Worm (Caenorhabditis elegans) whole organism, L4 larva: Measurements from ENCODE around the gene lgc-17.

ENCODE experiments used
- F44E2.7 ChIP-seq: fragments of 200-800 bp; sonication (Bioruptor generic); IDR thresholded peaks from 2 replicates; pipeline ENCODE4 v2.1.2; 2022; ENCODE audit warnings: missing genetic modification characterization, missing compliant biosample characterization
- T20F7.1 ChIP-seq: fragments of 200-800 bp; sonication (Bioruptor generic); optimal IDR thresholded peaks from 2 replicates; lab custom pipeline; 2018; ENCODE audit warnings: mild to moderate bottlenecking, missing genetic modification characterization, missing compliant biosample characterization
- T26A8.4 ChIP-seq: fragments of 200-800 bp; sonication (Bioruptor generic); IDR thresholded peaks from 2 replicates; pipeline ENCODE4 v1.3.6; 2022; ENCODE audit warnings: missing genetic modification characterization, missing compliant biosample characterization
- Y5F2A.4 ChIP-seq: fragments of 200-800 bp; sonication (Bioruptor generic); optimal IDR thresholded peaks from 2 replicates; lab custom pipeline; 2018; ENCODE audit warnings: mild to moderate bottlenecking, missing genetic modification characterization, missing compliant biosample characterization
- arid-1 ChIP-seq: fragments of 200-800 bp; sonication (Bioruptor generic); conservative IDR thresholded peaks from 2 replicates; pipeline ENCODE4 v1.3.6; 2022; ENCODE audit warnings: missing genetic modification reagents, missing genetic modification characterization, missing compliant biosample characterization
- ceh-20 ChIP-seq: fragments of 200-800 bp; sonication (Bioruptor generic); IDR thresholded peaks from 2 replicates; pipeline ENCODE4 v1.3.6; 2022; ENCODE audit warnings: missing genetic modification reagents, missing genetic modification characterization, missing compliant biosample characterization
- ceh-44 ChIP-seq: fragments of 200-800 bp; sonication (Bioruptor generic); IDR thresholded peaks from 2 replicates; pipeline ENCODE4 v1.3.6; 2022; ENCODE audit warnings: missing genetic modification reagents, missing genetic modification characterization, missing compliant biosample characterization
- ceh-62 ChIP-seq: sonication (generic microtip); optimal IDR thresholded peaks from 2 replicates; lab custom pipeline; 2017; ENCODE audit warnings: missing biosample characterization, missing genetic modification characterization
- cey-2 ChIP-seq: sonication (generic microtip); optimal IDR thresholded peaks from 3 replicates; lab custom pipeline; 2017; ENCODE audit warnings: missing genetic modification characterization, mild to moderate bottlenecking, missing compliant biosample characterization, antibody characterized with exemption, borderline replicate concordance; ENCODE audit not compliant: insufficient read depth
- daf-19 ChIP-seq: fragments of 200-800 bp; sonication (Bioruptor generic); conservative IDR thresholded peaks from 2 replicates; pipeline ENCODE4 v1.3.6; 2022; ENCODE audit warnings: missing genetic modification characterization, missing compliant biosample characterization
- daf-8 ChIP-seq: fragments of 200-800 bp; sonication (Bioruptor generic); IDR thresholded peaks from 2 replicates; pipeline ENCODE4 v1.3.6; 2022; ENCODE audit warnings: missing genetic modification characterization, missing compliant biosample characterization
- dmd-9 ChIP-seq: fragments of 200-800 bp; sonication (Bioruptor generic); IDR thresholded peaks from 2 replicates; pipeline ENCODE4 v1.3.6; 2022; ENCODE audit warnings: missing genetic modification reagents, missing genetic modification characterization, missing compliant biosample characterization
- egl-27 ChIP-seq: sonication (generic microtip); optimal IDR thresholded peaks from 3 replicates; lab custom pipeline; 2017; ENCODE audit warnings: missing biosample characterization, missing genetic modification reagents, missing genetic modification characterization
- egl-43 ChIP-seq: fragments of 200-800 bp; sonication (Bioruptor generic); IDR thresholded peaks from 2 replicates; pipeline ENCODE4 v1.3.6; 2022; ENCODE audit warnings: missing genetic modification reagents, missing genetic modification characterization, missing compliant biosample characterization
- fkh-10 ChIP-seq: fragments of 150-350 bp; optimal IDR thresholded peaks from 2 replicates; lab custom pipeline; 2014; ENCODE audit warnings: missing biosample characterization, missing genetic modification reagents, missing genetic modification characterization
- fos-1 ChIP-seq: fragments of 150-350 bp; optimal IDR thresholded peaks from 2 replicates; lab custom pipeline; 2014; ENCODE audit warnings: missing biosample characterization, missing genetic modification characterization
- hif-1 ChIP-seq, 2 experiments: sonication (generic microtip); optimal IDR thresholded peaks; 2 replicates each; lab custom pipeline; 2016 to 2017; ENCODE audit warnings: missing compliant biosample characterization in 2 of 2, missing genetic modification characterization in 2 of 2, missing genetic modification reagents in 2 of 2, missing genotype in 2 of 2, mild to moderate bottlenecking in 1 of 2
- hlh-30 ChIP-seq: sonication (generic microtip); optimal IDR thresholded peaks from 2 replicates; lab custom pipeline; 2017; ENCODE audit warnings: antibody characterized with exemption, mild to moderate bottlenecking, missing genetic modification characterization, missing compliant biosample characterization; ENCODE audit not compliant: insufficient read depth
- hmg-1.1 ChIP-seq: fragments of 200-800 bp; sonication (Bioruptor generic); IDR thresholded peaks from 2 replicates; pipeline ENCODE4 v1.3.6; 2022; ENCODE audit warnings: missing genetic modification reagents, missing genetic modification characterization, missing compliant biosample characterization
- jun-1 ChIP-seq: fragments of 150-350 bp; optimal IDR thresholded peaks from 2 replicates; lab custom pipeline; 2014; ENCODE audit warnings: missing biosample characterization, missing genetic modification reagents, missing genetic modification characterization
- lim-7 ChIP-seq: fragments of 200-800 bp; sonication (Bioruptor generic); IDR thresholded peaks from 2 replicates; pipeline ENCODE4 v1.3.6; 2022; ENCODE audit warnings: missing genetic modification characterization, missing compliant biosample characterization
- lin-1 ChIP-seq: fragments of 200-800 bp; sonication (Bioruptor generic); IDR thresholded peaks from 2 replicates; pipeline ENCODE4 v1.3.6; 2022; ENCODE audit warnings: missing genetic modification reagents, missing genetic modification characterization, missing compliant biosample characterization
- lin-15B ChIP-seq: fragments of 150-350 bp; sonication (generic microtip); optimal IDR thresholded peaks from 3 replicates; lab custom pipeline; 2014; ENCODE audit warnings: missing biosample characterization, missing genetic modification characterization
- lin-39 ChIP-seq: fragments of 150-350 bp; optimal IDR thresholded peaks from 2 replicates; lab custom pipeline; 2014; ENCODE audit warnings: missing biosample characterization, missing genetic modification reagents, missing genetic modification characterization
- lir-3 ChIP-seq: sonication (generic microtip); optimal IDR thresholded peaks from 2 replicates; lab custom pipeline; 2016; ENCODE audit warnings: mild to moderate bottlenecking, missing genetic modification characterization, missing compliant biosample characterization
- lsy-2 ChIP-seq, 2 experiments: fragments of 150-350 bp in 1 of 2; sonication (generic microtip) in 1 of 2; optimal IDR thresholded peaks; 2 replicates each; lab custom pipeline; 2014 to 2017; ENCODE audit warnings: missing biosample characterization in 2 of 2, missing genetic modification characterization in 2 of 2
- madf-5 ChIP-seq, 2 experiments: fragments of 200-800 bp; sonication (Bioruptor generic); IDR thresholded peaks; 2 replicates each; pipeline ENCODE4 v1.3.6; 2022; ENCODE audit warnings: missing compliant biosample characterization in 2 of 2, missing genetic modification characterization in 2 of 2
- mxl-2 ChIP-seq: fragments of 200-800 bp; sonication (Bioruptor generic); conservative IDR thresholded peaks from 2 replicates; pipeline ENCODE4 v1.3.6; 2022; ENCODE audit warnings: missing genetic modification reagents, missing genetic modification characterization, missing compliant biosample characterization
- nhr-10 ChIP-seq: fragments of 150-350 bp; optimal IDR thresholded peaks from 2 replicates; lab custom pipeline; 2014; ENCODE audit warnings: missing biosample characterization, missing genetic modification characterization
- nhr-102 ChIP-seq: sonication (generic microtip); optimal IDR thresholded peaks from 2 replicates; lab custom pipeline; 2016; ENCODE audit warnings: mild to moderate bottlenecking, missing genetic modification characterization, moderate library complexity, missing compliant biosample characterization
- nhr-25 ChIP-seq: sonication (generic microtip); optimal IDR thresholded peaks from 2 replicates; lab custom pipeline; 2017; ENCODE audit warnings: missing genetic modification characterization, mild to moderate bottlenecking, missing compliant biosample characterization, antibody characterized with exemption, moderate library complexity, borderline replicate concordance; ENCODE audit not compliant: insufficient read depth
- nhr-42 ChIP-seq: fragments of 200-800 bp; sonication (Bioruptor generic); IDR thresholded peaks from 2 replicates; pipeline ENCODE4 v1.3.6; 2022; ENCODE audit warnings: missing genetic modification characterization, missing compliant biosample characterization
- nhr-48 ChIP-seq: sonication (generic microtip); optimal IDR thresholded peaks from 2 replicates; lab custom pipeline; 2016; ENCODE audit warnings: mild to moderate bottlenecking, missing genetic modification characterization, missing compliant biosample characterization
- nhr-77 ChIP-seq: fragments of 150-350 bp; optimal IDR thresholded peaks from 2 replicates; lab custom pipeline; 2014; ENCODE audit warnings: missing biosample characterization, missing genetic modification characterization
- pha-4 ChIP-seq, 2 experiments: fragments of 150-350 bp in 1 of 2; fragments of 200-800 bp in 1 of 2; sonication (Bioruptor generic) in 1 of 2; IDR thresholded peaks in 1 of 2; optimal IDR thresholded peaks in 1 of 2; 2 replicates each; pipeline versions ENCODE4 v1.3.6 to Lab custom; 2014 to 2022; ENCODE audit warnings: missing genetic modification characterization in 2 of 2, missing genetic modification reagents in 2 of 2, missing biosample characterization in 1 of 2, missing compliant biosample characterization in 1 of 2
- php-3 ChIP-seq: fragments of 200-800 bp; sonication (Bioruptor generic); IDR thresholded peaks from 2 replicates; pipeline ENCODE4 v1.3.6; 2022; ENCODE audit warnings: missing genetic modification reagents, missing genetic modification characterization, missing compliant biosample characterization
- rbr-2 ChIP-seq: sonication (generic microtip); optimal IDR thresholded peaks from 2 replicates; lab custom pipeline; 2016; ENCODE audit warnings: missing genotype, missing genetic modification characterization, missing compliant biosample characterization
- skn-1 ChIP-seq: fragments of 150-350 bp; optimal IDR thresholded peaks from 2 replicates; lab custom pipeline; 2014; ENCODE audit warnings: missing biosample characterization, missing genetic modification characterization
- snpc-4 ChIP-seq: fragments of 150-350 bp; optimal IDR thresholded peaks from 2 replicates; lab custom pipeline; 2014; ENCODE audit warnings: missing biosample characterization, missing genetic modification characterization
- spr-3 ChIP-seq: fragments of 200-800 bp; sonication (Bioruptor generic); optimal IDR thresholded peaks from 2 replicates; lab custom pipeline; 2018; ENCODE audit warnings: mild to moderate bottlenecking, missing genetic modification characterization, missing compliant biosample characterization
- unc-62 ChIP-seq, 3 experiments: fragments of 150-350 bp in 1 of 3; sonication (generic microtip); optimal IDR thresholded peaks in 2 of 3; peaks in 1 of 3; 1 replicate in 1 of 3; 2 replicates in 2 of 3; lab custom pipeline; 2014 to 2017; ENCODE audit warnings: missing biosample characterization in 3 of 3, missing genetic modification characterization in 3 of 3, missing genetic modification reagents in 3 of 3, missing genotype in 1 of 3
- vab-7 ChIP-seq: fragments of 200-800 bp; sonication (Bioruptor generic); IDR thresholded peaks from 2 replicates; pipeline ENCODE4 v1.3.6; 2022; ENCODE audit warnings: missing genetic modification reagents, missing genetic modification characterization, missing compliant biosample characterization
- zfp-3 ChIP-seq: fragments of 200-800 bp; sonication (Bioruptor generic); conservative IDR thresholded peaks from 2 replicates; pipeline ENCODE4 v1.3.6; 2022; ENCODE audit warnings: missing genetic modification reagents, missing genetic modification characterization, missing compliant biosample characterization
- ztf-11 ChIP-seq: fragments of 150-350 bp; optimal IDR thresholded peaks from 2 replicates; lab custom pipeline; 2014; ENCODE audit warnings: missing biosample characterization, missing genetic modification characterization
- ztf-7 ChIP-seq: fragments of 150-350 bp; optimal IDR thresholded peaks from 2 replicates; lab custom pipeline; 2014; ENCODE audit warnings: missing biosample characterization, missing genetic modification characterization

The lgc-17 gene

ce11 chrX:12171631-12172348 is 50.4 kb downstream of the lgc-17 start, which contains the start of gene F57G12.1 (continued):
- TF ChIP-seq lin-1, result peak; percentile 34; the same call in 1 of the 2 replicates
- no peak for TF ChIP-seq cey-2 (tag; lab: Kevin White, UChicago)
- no peak for TF ChIP-seq pha-4 (GFP tag; IDR thresholded peaks at IDR 0.05; lab: Robert Waterston, UW)
- no peak for TF ChIP-seq pha-4 (tag; optimal IDR thresholded peaks at IDR 0.05; lab: Kevin White, UChicago)
- peak in 1 of 2 experiments; percentile 83 for TF ChIP-seq hif-1 (tag; optimal IDR thresholded peaks at IDR 0.05; lab: Kevin White, UChicago)
- 0 out of 2 replicates have a peak, but pooled peaks have one; percentile 54 for TF ChIP-seq php-3 (GFP tag; lab: Robert Waterston, UW)
- no peak for TF ChIP-seq T20F7.1
- TF ChIP-seq T26A8.4 (GFP tag; lab: Robert Waterston, UW), result 0 out of 2 replicates have a peak, but pooled peaks have one; percentile 15
- TF ChIP-seq dmd-9 (GFP tag; lab: Robert Waterston, UW), result no peak
- no peak for TF ChIP-seq lin-15B (tag; lab: Kevin White, UChicago)
- TF ChIP-seq unc-62 (GFP tag; optimal IDR thresholded peaks at IDR 0.05 in 1 of 2; lab: Kevin White, UChicago), result peak in 1 of 2 experiments; percentile 100
- no peak for TF ChIP-seq unc-62 (tag; optimal IDR thresholded peaks at IDR 0.05; lab: Kevin White, UChicago)
- TF ChIP-seq lir-3 (tag; lab: Kevin White, UChicago), result no peak
- no peak for TF ChIP-seq fos-1 (tag; lab: Kevin White, UChicago)
- no peak for TF ChIP-seq daf-19 (GFP tag; lab: Robert Waterston, UW)
- no peak for TF ChIP-seq zfp-3 (GFP tag; lab: Robert Waterston, UW)
- peak; percentile 56 for TF ChIP-seq rbr-2 (tag; lab: Kevin White, UChicago)
- peak; percentile 62; the same call in 1 of the 2 replicates for TF ChIP-seq ceh-20 (GFP tag; lab: Robert Waterston, UW)
- no peak for TF ChIP-seq lin-39 (tag; lab: Kevin White, UChicago)
- TF ChIP-seq ztf-7 (tag; lab: Kevin White, UChicago), result no peak
- no peak for TF ChIP-seq lim-7
- no peak for TF ChIP-seq ceh-44 (GFP tag; lab: Robert Waterston, UW)

DNA sequence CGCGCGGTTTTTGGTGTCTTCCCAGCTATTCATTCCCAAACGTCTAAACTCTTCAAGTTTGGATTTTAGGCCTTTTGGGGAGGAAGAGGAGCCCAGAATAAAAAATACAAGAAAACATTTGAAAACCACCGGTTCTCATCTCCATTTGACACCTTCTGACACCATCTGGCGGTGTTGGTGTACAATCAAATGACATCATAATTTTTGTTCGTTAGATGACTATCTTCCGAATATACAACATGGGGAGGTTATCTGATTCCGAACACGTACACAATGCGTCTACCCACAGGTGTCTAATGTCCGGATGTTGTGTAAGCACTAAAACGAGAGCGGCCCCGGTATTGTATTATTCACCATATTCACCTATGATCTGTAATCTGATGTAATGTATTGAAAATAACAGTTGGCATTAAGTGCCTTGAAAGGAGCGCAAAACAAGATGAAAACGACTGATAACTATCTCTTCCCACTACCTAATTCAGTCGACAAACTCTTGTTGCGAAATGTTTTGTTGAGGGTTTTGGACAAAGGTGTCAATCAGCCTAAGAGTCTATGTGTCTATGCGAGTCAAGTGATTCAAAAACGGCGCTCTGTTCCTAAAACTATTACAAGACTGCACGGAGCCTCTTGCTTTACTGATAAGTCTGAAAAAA is 51.2 kb downstream of the lgc-17 start:
- TF ChIP-seq arid-1 (GFP tag; lab: Robert Waterston, UW) (no peak), unc-62 (GFP tag; optimal IDR thresholded peaks at IDR 0.05 in 1 of 2; lab: Kevin White, UChicago) (no peak), unc-62 (tag; optimal IDR thresholded peaks at IDR 0.05; lab: Kevin White, UChicago) (no peak), lsy-2 (tag; optimal IDR thresholded peaks at IDR 0.05; lab: Kevin White, UChicago) (peak in 1 of 2 experiments; percentile 41), nhr-10 (tag; lab: Kevin White, UChicago) (peak; percentile 64), mxl-2 (GFP tag; lab: Robert Waterston, UW) (no peak), nhr-25 (tag; lab: Kevin White, UChicago) (no peak), nhr-77 (peak; percentile 62), egl-27 (tag; lab: Kevin White, UChicago) (no peak), ceh-62 (tag; lab: Kevin White, UChicago) (no peak), egl-43 (GFP tag; lab: Robert Waterston, UW) (no peak), spr-3 (GFP tag; lab: Kevin White, UChicago) (no peak), daf-8 (GFP tag; lab: Robert Waterston, UW) (no peak), Y5F2A.4 (GFP tag; lab: Kevin White, UChicago) (no peak), nhr-42 (GFP tag; lab: Robert Waterston, UW) (no peak), hmg-1.1 (peak; percentile 20; the same call in 1 of the 2 replicates), jun-1 (no peak), F44E2.7 (GFP tag; lab: Robert Waterston, UW) (no peak), madf-5 (GFP tag; IDR thresholded peaks at IDR 0.05; lab: Robert Waterston, UW) (no peak), nhr-48 (peak; percentile 93), nhr-102 (tag; lab: Kevin White, UChicago) (peak; percentile 73), pha-4 (GFP tag; IDR thresholded peaks at IDR 0.05; lab: Robert Waterston, UW) (peak; percentile 37; the same call in 1 of the 2 replicates), pha-4 (tag; optimal IDR thresholded peaks at IDR 0.05; lab: Kevin White, UChicago) (no peak), hlh-30 (tag; lab: Kevin White, UChicago) (peak; percentile 65), T20F7.1 (peak; percentile 23), skn-1 (tag; lab: Kevin White, UChicago) (no peak), ztf-11 (no peak), fkh-10 (no peak), vab-7 (GFP tag; lab: Robert Waterston, UW) (no peak), snpc-4 (tag; lab: Kevin White, UChicago) (no peak)
